ENCODE assay signal across 3 worm cellular contexts in genomic region chrIII:3460061-3460460, ce11.
TF ChIP-seq lines count a peak whose summit lies in the region.

TSS of gene C34C12.8 (plus strand) at chrIII:3460406.

TF ChIP-seq in whole organism, L1 larva, 84 proteins besides CTCF, POLR2A, EP300 and RAD21 (continued from another document and continues in another):
- TF ChIP-seq pax-3 (tag; optimal IDR thresholded peaks at IDR 0.05; lab: Kevin White, UChicago) (peak; percentile 91), nhr-28 (tag; optimal IDR thresholded peaks at IDR 0.05; lab: Kevin White, UChicago) (peak; percentile 20), skn-1 (tag; optimal IDR thresholded peaks at IDR 0.05; lab: Kevin White, UChicago) (peak; percentile 91), lin-14 (GFP tag; optimal IDR thresholded peaks at IDR 0.05; lab: Kevin White, UChicago) (peak; percentile 92), aly-2 (tag; optimal IDR thresholded peaks at IDR 0.05; lab: Kevin White, UChicago) (peak; percentile 90), elt-3 (tag; optimal IDR thresholded peaks at IDR 0.05; lab: Kevin White, UChicago) (peak in 3 of 6 experiments; percentile 51 to 94 (median 93)), hlh-4 (tag; optimal IDR thresholded peaks at IDR 0.05; lab: Kevin White, UChicago) (no peak), nhr-19 (GFP tag; conservative IDR thresholded peaks at IDR 0.05; lab: Robert Waterston, UW) (peak; percentile 97), ztf-4 (tag; optimal IDR thresholded peaks at IDR 0.05; lab: Kevin White, UChicago) (peak; percentile 90), nhr-76 (tag; optimal IDR thresholded peaks at IDR 0.05; lab: Kevin White, UChicago) (no peak), ces-1 (GFP tag; optimal IDR thresholded peaks at IDR 0.05; lab: Kevin White, UChicago) (no peak), jun-1 (tag; optimal IDR thresholded peaks at IDR 0.05; lab: Kevin White, UChicago) (peak; percentile 95), unc-86 (tag; optimal IDR thresholded peaks at IDR 0.05; lab: Kevin White, UChicago) (peak; percentile 97), sup-37 (GFP tag; optimal IDR thresholded peaks at IDR 0.05; lab: Kevin White, UChicago) (peak; percentile 92), irx-1 (tag; optimal IDR thresholded peaks at IDR 0.05; lab: Kevin White, UChicago) (peak; percentile 96), unc-98 (GFP tag; IDR thresholded peaks at IDR 0.05; lab: Robert Waterston, UW) (peak; percentile 76), sox-4 (tag; optimal IDR thresholded peaks at IDR 0.05; lab: Kevin White, UChicago) (peak; percentile 85), fkh-8 (tag; optimal IDR thresholded peaks at IDR 0.05; lab: Kevin White, UChicago) (peak; percentile 94), ztf-11 (tag; optimal IDR thresholded peaks at IDR 0.05; lab: Kevin White, UChicago) (peak in 1 of 2 experiments; percentile 85), lin-35 (GFP tag; optimal IDR thresholded peaks at IDR 0.05; lab: Kevin White, UChicago) (peak; percentile 96 to 98), egl-13 (tag; optimal IDR thresholded peaks at IDR 0.05; lab: Kevin White, UChicago) (peak; percentile 93), mep-1 (tag; optimal IDR thresholded peaks at IDR 0.05; lab: Kevin White, UChicago) (peak; percentile 98), F16B12.6 (tag; optimal IDR thresholded peaks at IDR 0.05; lab: Kevin White, UChicago) (peak; percentile 84), ceh-63 (GFP tag; optimal IDR thresholded peaks at IDR 0.05; lab: Kevin White, UChicago) (peak; percentile 74), Y116A8C.19 (tag; optimal IDR thresholded peaks at IDR 0.05; lab: Kevin White, UChicago; ENCODE audit: borderline replicate concordance) (no peak), isw-1 (GFP tag; IDR thresholded peaks at IDR 0.05; lab: Robert Waterston, UW) (peak; percentile 97), unc-130 (tag; optimal IDR thresholded peaks at IDR 0.05; lab: Kevin White, UChicago) (peak; percentile 98), nhr-20 (tag; optimal IDR thresholded peaks at IDR 0.05; lab: Kevin White, UChicago) (peak; percentile 97), elt-2 (tag; optimal IDR thresholded peaks at IDR 0.05; lab: Kevin White, UChicago) (peak; percentile 89), C34B4.2 (tag; optimal IDR thresholded peaks at IDR 0.05; lab: Kevin White, UChicago) (peak; percentile 84), unc-62 (GFP tag; optimal IDR thresholded peaks at IDR 0.05; lab: Kevin White, UChicago) (peak; percentile 71), nhr-77 (tag; optimal IDR thresholded peaks at IDR 0.05; lab: Kevin White, UChicago) (peak; percentile 88), lin-15B (tag; optimal IDR thresholded peaks at IDR 0.05; lab: Kevin White, UChicago) (peak; percentile 95), ceh-82 (tag; optimal IDR thresholded peaks at IDR 0.05; lab: Kevin White, UChicago) (peak; percentile 95 to 98 (median 97)), fkh-4 (tag; optimal IDR thresholded peaks at IDR 0.05; lab: Kevin White, UChicago; ENCODE audit: borderline replicate concordance) (peak; percentile 78), blmp-1 (tag; optimal IDR thresholded peaks at IDR 0.05; lab: Kevin White, UChicago) (peak; percentile 70), nhr-84 (tag; optimal IDR thresholded peaks at IDR 0.05; lab: Kevin White, UChicago) (no peak), efl-1 (optimal IDR thresholded peaks at IDR 0.05; lab: Kevin White, UChicago) (peak; percentile 93 to 99), efl-1 (GFP tag; optimal IDR thresholded peaks at IDR 0.05 in 1 of 2; lab: Kevin White, UChicago) (peak; percentile 96 to 100), nhr-90 (tag; optimal IDR thresholded peaks at IDR 0.05; lab: Kevin White, UChicago; ENCODE audit: poor library complexity) (peak; percentile 98), aha-1 (tag; optimal IDR thresholded peaks at IDR 0.05; lab: Kevin White, UChicago) (peak; percentile 73), pag-3 (tag; optimal IDR thresholded peaks at IDR 0.05; lab: Kevin White, UChicago; ENCODE audit: borderline replicate concordance, insufficient read depth) (no peak)

TF ChIP-seq in whole organism, L3 larva, 47 proteins besides CTCF, POLR2A, EP300 and RAD21 (continued from another document):
- TF ChIP-seq nhr-43 (tag; optimal IDR thresholded peaks at IDR 0.05; lab: Kevin White, UChicago; ENCODE audit: poor library complexity, severe bottlenecking) = peak; percentile 94
- TF ChIP-seq jun-1 (tag; optimal IDR thresholded peaks at IDR 0.05; lab: Kevin White, UChicago) = peak; percentile 93
- TF ChIP-seq mml-1 (tag; optimal IDR thresholded peaks at IDR 0.05; lab: Kevin White, UChicago) = no peak
- TF ChIP-seq lin-39 (tag; optimal IDR thresholded peaks at IDR 0.05; lab: Kevin White, UChicago) = peak; percentile 80
- no peak for TF ChIP-seq aly-2 (tag; optimal IDR thresholded peaks at IDR 0.05; lab: Kevin White, UChicago)
- TF ChIP-seq ZK546.5 (tag; optimal IDR thresholded peaks at IDR 0.05; lab: Kevin White, UChicago) = peak; percentile 20
- peak; percentile 66 for TF ChIP-seq egl-5 (tag; optimal IDR thresholded peaks at IDR 0.05; lab: Kevin White, UChicago)
- TF ChIP-seq snpc-4 (tag; optimal IDR thresholded peaks at IDR 0.05; lab: Kevin White, UChicago) = peak; percentile 86
- TF ChIP-seq nhr-28 (tag; optimal IDR thresholded peaks at IDR 0.05; lab: Kevin White, UChicago) = no peak
- TF ChIP-seq ceh-16 (tag; optimal IDR thresholded peaks at IDR 0.05; lab: Kevin White, UChicago) = no peak
- no peak for TF ChIP-seq daf-12 (tag; optimal IDR thresholded peaks at IDR 0.05; lab: Kevin White, UChicago)
- TF ChIP-seq lin-15B (tag; optimal IDR thresholded peaks at IDR 0.05; lab: Kevin White, UChicago) = peak; percentile 97
- TF ChIP-seq elt-3 (tag; optimal IDR thresholded peaks at IDR 0.05; lab: Kevin White, UChicago) = no peak
- peak; percentile 28 for TF ChIP-seq ztf-4 (tag; optimal IDR thresholded peaks at IDR 0.05; lab: Kevin White, UChicago)
- TF ChIP-seq nfya-1 (tag; optimal IDR thresholded peaks at IDR 0.05; lab: Kevin White, UChicago; ENCODE audit: insufficient read depth) = peak; percentile 95
- TF ChIP-seq eor-1 (tag; optimal IDR thresholded peaks at IDR 0.05; lab: Kevin White, UChicago) = peak in 1 of 2 experiments; percentile 30
- peak; percentile 89 for TF ChIP-seq R02D3.7 (tag; optimal IDR thresholded peaks at IDR 0.05; lab: Kevin White, UChicago)
- peak; percentile 98 for TF ChIP-seq nhr-23 (tag; optimal IDR thresholded peaks at IDR 0.05; lab: Kevin White, UChicago)
- no peak for TF ChIP-seq ztf-11 (tag; optimal IDR thresholded peaks at IDR 0.05; lab: Kevin White, UChicago)
- no peak for TF ChIP-seq fos-1 (tag; optimal IDR thresholded peaks at IDR 0.05; lab: Kevin White, UChicago)
- TF ChIP-seq ceh-82 (tag; optimal IDR thresholded peaks at IDR 0.05; lab: Kevin White, UChicago) = peak; percentile 83
- TF ChIP-seq unc-39 (tag; optimal IDR thresholded peaks at IDR 0.05; lab: Kevin White, UChicago) = no peak
- TF ChIP-seq fkh-10 (GFP tag; optimal IDR thresholded peaks at IDR 0.05; lab: Kevin White, UChicago) = peak; percentile 89
- peak; percentile 6 for TF ChIP-seq unc-62 (GFP tag; optimal IDR thresholded peaks at IDR 0.05; lab: Kevin White, UChicago)
- peak; percentile 1 for TF ChIP-seq pqm-1 (tag; optimal IDR thresholded peaks at IDR 0.05; lab: Kevin White, UChicago)
- TF ChIP-seq sea-2 (GFP tag; optimal IDR thresholded peaks at IDR 0.05; lab: Kevin White, UChicago) = no peak
- peak; percentile 83 for TF ChIP-seq nhr-77 (tag; optimal IDR thresholded peaks at IDR 0.05; lab: Kevin White, UChicago)

TF ChIP-seq in whole organism, young adult, 124 proteins besides CTCF, POLR2A, EP300 and RAD21 (continued from another document and continues in another):
- TF ChIP-seq rcor-1 (GFP tag; IDR thresholded peaks at IDR 0.05; lab: Robert Waterston, UW) = peak; percentile 96
- TF ChIP-seq lir-1 (GFP tag; conservative IDR thresholded peaks at IDR 0.05; lab: Robert Waterston, UW) = peak; percentile 91
- no peak for TF ChIP-seq mel-28 (tag; optimal IDR thresholded peaks at IDR 0.05; lab: Kevin White, UChicago; ENCODE audit: borderline replicate concordance)
- TF ChIP-seq attf-6 (GFP tag; IDR thresholded peaks at IDR 0.05; lab: Robert Waterston, UW) = peak; percentile 72
- TF ChIP-seq snpc-4 (GFP tag; optimal IDR thresholded peaks at IDR 0.05; lab: Kevin White, UChicago) = peak; percentile 61
- TF ChIP-seq snpc-4 (tag; optimal IDR thresholded peaks at IDR 0.05; lab: Kevin White, UChicago) = peak; percentile 55 to 85 (median 75)
- TF ChIP-seq rec-8 (tag; optimal IDR thresholded peaks at IDR 0.05; lab: Kevin White, UChicago) = peak in 1 of 2 experiments; percentile 50
- TF ChIP-seq F33H1.4 (GFP tag; IDR thresholded peaks at IDR 0.05; lab: Robert Waterston, UW) = peak; percentile 89
- TF ChIP-seq ceh-100 (GFP tag; IDR thresholded peaks at IDR 0.05; lab: Robert Waterston, UW) = peak; percentile 90
- peak; percentile 63 for TF ChIP-seq K12H6.12 (tag; optimal IDR thresholded peaks at IDR 0.05; lab: Kevin White, UChicago)
- no peak for TF ChIP-seq lag-1 (GFP tag; IDR thresholded peaks at IDR 0.05; lab: Robert Waterston, UW)
- peak; percentile 19 for TF ChIP-seq him-1 (tag; optimal IDR thresholded peaks at IDR 0.05; lab: Kevin White, UChicago)
- peak; percentile 70 for TF ChIP-seq madf-10 (tag; optimal IDR thresholded peaks at IDR 0.05; lab: Kevin White, UChicago)
- peak; percentile 50; the same call in 1 of the 2 replicates for TF ChIP-seq zfh-2 (GFP tag; conservative IDR thresholded peaks at IDR 0.05; lab: Robert Waterston, UW)
- no peak for TF ChIP-seq ama-1 (optimal IDR thresholded peaks at IDR 0.05; lab: Kevin White, UChicago)
- peak in 1 of 2 experiments; percentile 51 for TF ChIP-seq ama-1 (GFP tag; optimal IDR thresholded peaks at IDR 0.05; lab: Kevin White, UChicago)
- peak; percentile 90 for TF ChIP-seq ztf-26 (tag; optimal IDR thresholded peaks at IDR 0.05; lab: Kevin White, UChicago)
- peak; percentile 96 for TF ChIP-seq madf-6 (GFP tag; IDR thresholded peaks at IDR 0.05; lab: Robert Waterston, UW)
- TF ChIP-seq mxl-1 (tag; optimal IDR thresholded peaks at IDR 0.05; lab: Kevin White, UChicago) = no peak
- no peak for TF ChIP-seq dpff-1 (tag; optimal IDR thresholded peaks at IDR 0.05; lab: Kevin White, UChicago)
- TF ChIP-seq ztf-22 (GFP tag; optimal IDR thresholded peaks at IDR 0.05; lab: Kevin White, UChicago) = peak; percentile 11
- no peak for TF ChIP-seq nfya-2 (GFP tag; IDR thresholded peaks at IDR 0.05; lab: Robert Waterston, UW)
- peak; percentile 37 for TF ChIP-seq nhr-27 (tag; optimal IDR thresholded peaks at IDR 0.05; lab: Kevin White, UChicago)
- no peak for TF ChIP-seq rpc-1 (optimal IDR thresholded peaks at IDR 0.05; lab: Kevin White, UChicago)
- no peak for TF ChIP-seq rpc-1 (tag; optimal IDR thresholded peaks at IDR 0.05; lab: Kevin White, UChicago)
- peak; percentile 94 for TF ChIP-seq snpc-1.3 (tag; optimal IDR thresholded peaks at IDR 0.05; lab: Kevin White, UChicago; ENCODE audit: insufficient read depth)
- TF ChIP-seq F49E8.2 (tag; optimal IDR thresholded peaks at IDR 0.05; lab: Kevin White, UChicago; ENCODE audit: insufficient read depth) = peak; percentile 89
- no peak for TF ChIP-seq egrh-3 (GFP tag; IDR thresholded peaks at IDR 0.05; lab: Robert Waterston, UW)
- TF ChIP-seq dpl-1 (GFP tag; optimal IDR thresholded peaks at IDR 0.05; lab: Kevin White, UChicago) = peak; percentile 89
- TF ChIP-seq K11D2.4 (GFP tag; IDR thresholded peaks at IDR 0.05; lab: Robert Waterston, UW) = peak; percentile 96
- TF ChIP-seq aptf-3 (GFP tag; IDR thresholded peaks at IDR 0.05; lab: Robert Waterston, UW) = no peak
- peak; percentile 96 for TF ChIP-seq madf-3 (GFP tag; IDR thresholded peaks at IDR 0.05; lab: Robert Waterston, UW)
- TF ChIP-seq repo-1 (tag; optimal IDR thresholded peaks at IDR 0.05; lab: Kevin White, UChicago) = peak; percentile 94
- TF ChIP-seq somi-1 (GFP tag; optimal IDR thresholded peaks at IDR 0.05; lab: Kevin White, UChicago) = peak; percentile 75
- peak; percentile 69 for TF ChIP-seq F23B12.7 (tag; optimal IDR thresholded peaks at IDR 0.05; lab: Kevin White, UChicago; ENCODE audit: insufficient read depth)
- 0 out of 2 replicates have a peak, but pooled peaks have one; percentile 86 for TF ChIP-seq F37B4.10 (GFP tag; IDR thresholded peaks at IDR 0.05; lab: Robert Waterston, UW)
- TF ChIP-seq Y56A3A.18 (GFP tag; IDR thresholded peaks at IDR 0.05; lab: Robert Waterston, UW) = peak; percentile 93
- TF ChIP-seq ztf-25 (GFP tag; IDR thresholded peaks at IDR 0.05; lab: Robert Waterston, UW) = no peak
- TF ChIP-seq F39B2.1 (GFP tag; IDR thresholded peaks at IDR 0.05; lab: Robert Waterston, UW) = no peak
- no peak for TF ChIP-seq Y79H2A.3 (GFP tag; conservative IDR thresholded peaks at IDR 0.05; lab: Robert Waterston, UW)
- TF ChIP-seq akir-1 (GFP tag; optimal IDR thresholded peaks at IDR 0.05; lab: Kevin White, UChicago) = no peak
- peak; percentile 75 for TF ChIP-seq let-526 (GFP tag; IDR thresholded peaks at IDR 0.05; lab: Robert Waterston, UW)
- TF ChIP-seq F52B5.7 (tag; optimal IDR thresholded peaks at IDR 0.05; lab: Kevin White, UChicago) = peak; percentile 23
- TF ChIP-seq ztf-6 (GFP tag; IDR thresholded peaks at IDR 0.05; lab: Robert Waterston, UW) = no peak
- peak; percentile 28 for TF ChIP-seq ztf-3 (GFP tag; optimal IDR thresholded peaks at IDR 0.05; lab: Kevin White, UChicago)
- TF ChIP-seq ceh-91 (GFP tag; IDR thresholded peaks at IDR 0.05; lab: Robert Waterston, UW) = peak; percentile 83
- TF ChIP-seq ceh-27 (GFP tag; optimal IDR thresholded peaks at IDR 0.05; lab: Kevin White, UChicago) = peak; percentile 75
- no peak for TF ChIP-seq nhr-179 (tag; optimal IDR thresholded peaks at IDR 0.05; lab: Kevin White, UChicago)
- 0 out of 2 replicates have a peak, but pooled peaks have one; percentile 11 for TF ChIP-seq Y53F4B.3 (GFP tag; IDR thresholded peaks at IDR 0.05; lab: Robert Waterston, UW)
- no peak for TF ChIP-seq ccch-3 (GFP tag; optimal IDR thresholded peaks at IDR 0.05; lab: Kevin White, UChicago)
- TF ChIP-seq B0035.1 (tag; optimal IDR thresholded peaks at IDR 0.05; lab: Kevin White, UChicago) = peak; percentile 57
- TF ChIP-seq sptf-2 (GFP tag; optimal IDR thresholded peaks at IDR 0.05; lab: Kevin White, UChicago) = no peak
- peak; percentile 89 for TF ChIP-seq C17E4.6 (GFP tag; IDR thresholded peaks at IDR 0.05; lab: Robert Waterston, UW)
- peak; percentile 30 for TF ChIP-seq unc-62 (GFP tag; optimal IDR thresholded peaks at IDR 0.05; lab: Kevin White, UChicago)
- TF ChIP-seq Y67H2A.10 (GFP tag; conservative IDR thresholded peaks at IDR 0.05; lab: Robert Waterston, UW) = peak; percentile 25; the same call in 1 of the 2 replicates
- TF ChIP-seq lin-54 (GFP tag; optimal IDR thresholded peaks at IDR 0.05; lab: Kevin White, UChicago) = peak; percentile 99
- TF ChIP-seq B0019.2 (GFP tag; conservative IDR thresholded peaks at IDR 0.05; lab: Robert Waterston, UW) = peak; percentile 88
- peak; percentile 50; the same call in 1 of the 2 replicates for TF ChIP-seq egl-44 (GFP tag; IDR thresholded peaks at IDR 0.05; lab: Robert Waterston, UW)
- peak; percentile 14 for TF ChIP-seq B0261.1 (tag; optimal IDR thresholded peaks at IDR 0.05; lab: Kevin White, UChicago)
- peak; percentile 85 for TF ChIP-seq hsf-1 (GFP tag; IDR thresholded peaks at IDR 0.05; lab: Robert Waterston, UW)
- peak; percentile 84 for TF ChIP-seq atf-7 (tag; optimal IDR thresholded peaks at IDR 0.05; lab: Kevin White, UChicago)
- peak; percentile 96 for TF ChIP-seq lin-40 (tag; optimal IDR thresholded peaks at IDR 0.05; lab: Kevin White, UChicago)
- TF ChIP-seq D2030.7 (GFP tag; IDR thresholded peaks at IDR 0.05; lab: Robert Waterston, UW) = peak; percentile 93
- peak; percentile 95 for TF ChIP-seq tlf-1 (GFP tag; optimal IDR thresholded peaks at IDR 0.05; lab: Kevin White, UChicago)
- TF ChIP-seq gei-17 (GFP tag; optimal IDR thresholded peaks at IDR 0.05; lab: Kevin White, UChicago) = peak; percentile 78
- peak; percentile 99 for TF ChIP-seq mcd-1 (GFP tag; IDR thresholded peaks at IDR 0.05; lab: Robert Waterston, UW)
- peak; percentile 84 for TF ChIP-seq ztf-28 (GFP tag; IDR thresholded peaks at IDR 0.05; lab: Robert Waterston, UW)
- peak; percentile 96 for TF ChIP-seq ekl-4 (GFP tag; IDR thresholded peaks at IDR 0.05; lab: Robert Waterston, UW)
- peak; percentile 76 for TF ChIP-seq snpc-1.1 (tag; optimal IDR thresholded peaks at IDR 0.05; lab: Kevin White, UChicago; ENCODE audit: insufficient read depth)
- peak; percentile 3 for TF ChIP-seq ets-4 (GFP tag; optimal IDR thresholded peaks at IDR 0.05; lab: Kevin White, UChicago)
